Fruit fly (Drosophila melanogaster) whole organism, wandering third instar larva: ENCODE data around the gene Xport-B.

Experiments used
- Abd-B ChIP-seq: fragments of >200 bp; optimal IDR thresholded peaks from 2 replicates; lab custom pipeline; 2017; ENCODE audit warnings: missing biosample characterization, missing genetic modification characterization
- Dfd ChIP-seq: fragments of >200 bp; optimal IDR thresholded peaks from 2 replicates; lab custom pipeline; 2017; ENCODE audit warnings: missing biosample characterization, missing genetic modification characterization
- HLH106 ChIP-seq: fragments of 200-800 bp; optimal IDR thresholded peaks from 3 replicates; lab custom pipeline; 2019; ENCODE audit warnings: missing biosample characterization, mild to moderate bottlenecking, missing genetic modification characterization, moderate library complexity
- h ChIP-seq: fragments of 200-800 bp; sonication (Bioruptor generic); optimal IDR thresholded peaks from 3 replicates; lab custom pipeline; 2016; ENCODE audit warnings: missing biosample characterization, mild to moderate bottlenecking, missing genetic modification characterization
- lola ChIP-seq: fragments of >200 bp; optimal IDR thresholded peaks from 2 replicates; lab custom pipeline; 2017; ENCODE audit warnings: missing biosample characterization, missing genetic modification characterization
- pan ChIP-seq: fragments of >200 bp; optimal IDR thresholded peaks from 2 replicates; lab custom pipeline; 2017
- rgr ChIP-seq: fragments of 200-800 bp; sonication (Bioruptor generic); optimal IDR thresholded peaks from 3 replicates; lab custom pipeline; 2016; ENCODE audit warnings: missing biosample characterization, mild to moderate bottlenecking, missing genetic modification characterization
- sv ChIP-seq: fragments of 200-800 bp; sonication (Bioruptor generic); optimal IDR thresholded peaks from 3 replicates; lab custom pipeline; 2016; ENCODE audit warnings: missing biosample characterization, missing genetic modification characterization

DNA sequence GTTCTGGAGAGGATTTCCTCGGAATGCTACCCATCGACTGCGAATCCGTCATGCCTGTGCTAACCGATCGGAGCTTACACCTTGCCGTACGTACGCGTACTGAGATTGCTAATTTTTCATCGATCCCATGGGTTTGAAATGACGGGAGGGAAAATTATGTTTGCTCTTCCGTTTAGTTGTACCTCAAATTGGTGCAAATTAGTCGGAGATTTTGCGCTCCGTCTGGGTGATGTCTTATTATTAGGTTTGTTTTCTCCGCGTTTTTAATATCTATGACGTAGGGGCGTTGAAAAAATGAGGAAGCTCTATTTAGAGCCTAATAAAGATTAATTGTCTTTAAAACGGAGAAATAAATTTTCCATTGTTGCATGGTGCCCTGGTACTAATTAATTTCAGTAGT, 13.3 kb upstream of the Xport-B start, which contains the start of gene CG4459:
- TF ChIP-seq sv (GFP tag; lab: Kevin White, UChicago) (no peak), pan (lab: Kevin White, UChicago) (no peak), Dfd (GFP tag; lab: Kevin White, UChicago) (no peak), HLH106 (tag; lab: Kevin White, UChicago) (no peak), lola (GFP tag; lab: Kevin White, UChicago) (no peak), rgr (GFP tag; lab: Kevin White, UChicago) (no peak), Abd-B (GFP tag; lab: Kevin White, UChicago) (no peak), h (GFP tag; lab: Kevin White, UChicago) (no peak)
